Worm (Caenorhabditis elegans) whole organism, early embryonic: Measurements from ENCODE around the gene hsd-2.

Experiments used
- ama-1 ChIP-seq: fragments of 150-350 bp; optimal IDR thresholded peaks from 2 replicates; lab custom pipeline; 2014
- ceh-36 ChIP-seq: sonication (generic microtip); optimal IDR thresholded peaks from 2 replicates; lab custom pipeline; 2016; ENCODE audit warnings: missing genetic modification characterization, inconsistent platforms, missing compliant biosample characterization
- flt-1 ChIP-seq: fragments of 200-800 bp; sonication (Bioruptor generic); IDR thresholded peaks from 2 replicates; pipeline ENCODE4 v1.3.6; 2022; ENCODE audit warnings: missing genetic modification characterization, missing compliant biosample characterization
- hnd-1 ChIP-seq: sonication (generic microtip); optimal IDR thresholded peaks from 2 replicates; lab custom pipeline; 2016; ENCODE audit warnings: missing genetic modification characterization, missing compliant biosample characterization

DNA sequence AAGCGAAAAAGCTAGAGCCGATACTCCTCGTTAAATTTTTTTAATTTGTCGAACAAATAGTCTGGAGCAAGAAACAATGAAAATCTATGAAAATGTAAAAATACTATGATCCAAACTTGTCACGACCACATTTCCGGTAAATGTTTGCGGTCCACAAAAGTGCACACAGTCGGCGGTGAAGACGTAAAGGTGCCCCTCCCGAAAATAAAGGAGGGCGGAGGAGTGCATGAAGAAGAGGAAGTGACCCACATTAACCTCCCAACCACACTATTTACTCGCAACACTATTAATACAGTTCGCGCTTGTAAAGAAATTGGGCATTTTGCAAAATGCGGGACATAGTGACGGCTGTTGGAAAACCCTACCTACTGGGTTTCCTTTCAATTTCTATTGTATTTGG, 35.0 kb downstream of the hsd-2 start:
- TF ChIP-seq ceh-36 (no peak), ama-1 (lab: Kevin White, UChicago) (no peak), flt-1 (GFP tag; lab: Robert Waterston, UW) (no peak), hnd-1 (tag; lab: Kevin White, UChicago) (no peak)
